Fruit fly (Drosophila melanogaster): ENCODE measurements around the gene CG9044.

DNA sequence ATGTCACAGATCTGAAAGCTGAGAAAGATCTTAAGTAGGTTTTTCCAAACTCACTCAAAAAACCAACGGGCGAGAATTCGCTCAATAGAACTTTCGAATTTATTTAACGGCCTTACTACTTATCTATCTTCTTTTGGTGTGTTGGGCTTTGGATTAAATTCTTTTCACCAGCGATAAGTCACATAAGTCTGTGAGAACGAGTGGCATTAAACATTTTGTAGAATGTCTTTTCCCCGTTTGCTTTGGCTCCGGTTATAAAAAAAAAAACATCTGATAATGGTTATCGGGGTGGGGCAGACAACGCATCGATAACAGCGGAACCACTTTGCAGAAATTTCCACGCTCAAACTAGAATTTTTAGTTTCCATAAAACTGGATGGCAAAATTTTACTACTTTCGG, 26.4 kb downstream of the CG9044 start:
- TF ChIP-seq Met (GFP tag; optimal IDR thresholded peaks at IDR 0.05) (no peak), CG3032 (tag; optimal IDR thresholded peaks at IDR 0.05) (no peak), ss (GFP tag; optimal IDR thresholded peaks at IDR 0.05) (no peak), CG10631 (GFP tag; optimal IDR thresholded peaks at IDR 0.05) (no peak), CG1621 (tag; optimal IDR thresholded peaks at IDR 0.05) (no peak), net (GFP tag; optimal IDR thresholded peaks at IDR 0.05) (no peak), CG11902 (GFP tag; optimal IDR thresholded peaks at IDR 0.05) (no peak), CG8119 (GFP tag; IDR thresholded peaks at IDR 0.05) (no peak), esn (GFP tag; optimal IDR thresholded peaks at IDR 0.05) (no peak), Ets21C (GFP tag; optimal IDR thresholded peaks at IDR 0.05) (no peak), Sox15 (GFP tag; optimal IDR thresholded peaks at IDR 0.05) (no peak), lz (GFP tag; optimal IDR thresholded peaks at IDR 0.05) (no peak), acj6 (GFP tag; optimal IDR thresholded peaks at IDR 0.05) (no peak)
